Worm (Caenorhabditis elegans): ENCODE measurements around the gene hen-1.

The hen-1 gene

DNA sequence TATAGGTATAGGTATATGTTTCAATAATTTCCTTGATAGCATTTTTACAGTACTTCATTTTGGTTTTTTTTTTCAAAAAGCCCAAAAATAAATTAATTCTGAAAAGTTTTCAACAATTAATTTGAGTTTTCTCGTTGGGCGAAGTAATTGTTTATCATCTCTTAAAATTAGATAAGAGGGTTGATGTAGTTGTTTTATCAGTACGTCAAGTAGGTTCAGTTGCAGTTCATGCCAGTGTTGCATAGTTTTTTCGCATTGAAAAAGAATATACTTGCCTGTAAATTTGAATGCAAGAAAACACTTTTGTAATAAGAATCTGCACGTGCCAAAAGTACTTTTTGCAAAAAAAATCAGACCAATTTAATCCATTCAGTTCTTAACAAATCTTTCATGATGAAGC, 8.4 kb upstream of the hen-1 start:
- TF ChIP-seq elt-2 (tag; optimal IDR thresholded peaks at IDR 0.05), result peak; percentile 66
- TF ChIP-seq ceh-6 (GFP tag; optimal IDR thresholded peaks at IDR 0.05), result no peak

DNA sequence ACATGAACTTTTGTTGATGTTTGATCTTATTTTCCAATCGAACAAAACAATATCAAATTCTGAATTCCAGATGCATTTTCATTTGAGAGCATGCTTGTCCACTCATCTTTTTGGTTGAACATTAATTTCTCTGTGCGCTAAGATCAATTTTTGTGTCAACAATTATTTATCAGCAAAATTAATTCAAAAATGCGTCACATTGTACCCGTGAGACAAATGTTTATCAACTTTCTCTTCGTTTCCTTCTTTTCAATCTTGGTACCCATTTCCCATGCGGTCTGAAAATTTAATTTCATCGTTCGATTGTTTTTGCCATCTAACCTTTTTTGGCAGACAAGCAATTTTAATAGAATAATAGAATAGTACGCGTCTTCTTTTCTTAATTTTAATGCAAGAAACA, 7.2 kb upstream of the hen-1 start:
- no peak for TF ChIP-seq pha-2 (tag; optimal IDR thresholded peaks at IDR 0.05)
- TF ChIP-seq hlh-15 (tag; optimal IDR thresholded peaks at IDR 0.05), result no peak

DNA sequence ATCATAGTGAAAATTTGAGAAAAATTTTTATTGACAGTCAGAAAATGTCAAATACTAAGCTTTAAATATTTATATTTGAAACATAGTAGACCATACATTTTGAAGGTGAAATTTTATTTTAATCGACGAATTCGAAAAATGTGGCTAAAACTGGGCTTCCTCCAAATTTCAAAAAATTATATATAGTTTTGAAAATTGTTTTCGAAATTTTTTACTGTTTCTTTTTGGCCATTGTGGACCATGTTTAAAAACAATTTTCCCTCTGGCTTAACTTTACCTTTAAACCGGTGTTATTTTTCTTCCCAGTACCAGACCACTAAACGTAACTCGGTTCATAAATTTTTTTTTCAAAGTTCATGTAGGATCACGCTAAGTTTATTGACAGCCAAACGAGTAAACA, 5.9 kb upstream of the hen-1 start:
- TF ChIP-seq ahr-1 (tag; optimal IDR thresholded peaks at IDR 0.05), result no peak
- TF ChIP-seq rnt-1 (tag; optimal IDR thresholded peaks at IDR 0.05), result no peak
- no peak for TF ChIP-seq unc-3 (GFP tag; conservative IDR thresholded peaks at IDR 0.05)
- TF ChIP-seq unc-3 (tag; optimal IDR thresholded peaks at IDR 0.05), result no peak
- TF ChIP-seq dve-1 (tag; optimal IDR thresholded peaks at IDR 0.05), result no peak
- TF ChIP-seq hlh-30 (tag; optimal IDR thresholded peaks at IDR 0.05; ENCODE audit: insufficient read depth), result no peak
- no peak for TF ChIP-seq tbx-7 (tag; optimal IDR thresholded peaks at IDR 0.05)
- TF ChIP-seq lim-6 (tag; optimal IDR thresholded peaks at IDR 0.05), result no peak
- no peak for TF ChIP-seq madf-2 (tag; optimal IDR thresholded peaks at IDR 0.05)
- TF ChIP-seq sox-2 (GFP tag; IDR thresholded peaks at IDR 0.05), result no peak
- no peak for TF ChIP-seq F13H6.1 (tag; optimal IDR thresholded peaks at IDR 0.05)
- no peak for TF ChIP-seq ceh-18 (tag; optimal IDR thresholded peaks at IDR 0.05)
- no peak for TF ChIP-seq Y22D7AL.16 (tag; optimal IDR thresholded peaks at IDR 0.05)
- no peak for TF ChIP-seq unc-55 (GFP tag; optimal IDR thresholded peaks at IDR 0.05)
- TF ChIP-seq gmeb-2 (tag; optimal IDR thresholded peaks at IDR 0.05), result no peak
- no peak for TF ChIP-seq fax-1 (tag; optimal IDR thresholded peaks at IDR 0.05)
- no peak for TF ChIP-seq ceh-19 (GFP tag; optimal IDR thresholded peaks at IDR 0.05)
- TF ChIP-seq syd-9 (tag; optimal IDR thresholded peaks at IDR 0.05), result no peak

DNA sequence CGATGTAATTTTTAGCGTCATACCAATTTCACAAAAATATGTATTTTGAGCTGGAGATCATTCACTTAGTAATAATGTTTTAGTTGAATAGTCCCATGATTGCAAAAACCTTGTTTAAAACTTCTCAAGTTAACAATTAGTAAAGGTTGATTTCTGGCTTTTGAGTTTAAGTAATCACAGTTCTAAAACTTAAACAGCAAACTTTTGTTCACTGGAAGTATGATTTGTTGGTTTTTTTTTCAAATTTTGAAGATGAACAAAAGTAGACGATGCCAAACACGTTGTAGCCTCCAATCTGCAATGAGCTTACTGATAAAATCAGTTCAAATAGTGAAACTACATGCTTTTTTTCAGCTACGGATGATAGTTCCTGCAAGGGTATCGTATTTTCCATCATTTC, 4.2 kb downstream of the hen-1 start, which contains the start of gene C36B7.1:
C36B7.1 (plus strand) TSS at position 301 of the 400 bp plus-strand sequence.
- TF ChIP-seq ceh-31 (tag; optimal IDR thresholded peaks at IDR 0.05) (no peak), ref-2 (tag; optimal IDR thresholded peaks at IDR 0.05) (no peak)

DNA sequence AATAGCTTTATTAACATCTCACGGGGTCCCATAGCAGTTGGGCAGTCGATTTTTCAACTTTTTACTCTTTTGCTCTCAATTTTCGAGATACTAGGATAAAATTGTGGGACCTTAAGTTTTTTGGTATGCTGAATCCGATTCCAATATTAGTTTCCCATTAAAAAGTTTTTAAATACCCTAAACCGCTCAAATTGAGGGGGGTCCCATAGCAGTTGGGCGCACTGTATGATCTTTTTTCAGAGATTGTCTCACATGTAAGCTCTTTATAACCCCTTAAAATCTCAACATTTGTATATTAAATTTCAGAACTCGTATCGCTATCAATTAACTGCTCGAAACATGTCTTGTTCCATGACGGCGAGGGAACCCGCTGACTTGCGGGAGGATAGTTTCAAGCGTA, 10.7 kb downstream of the hen-1 start, which contains the start of gene C36B7.2:
C36B7.2 (plus strand) TSS at position 301 of the 400 bp plus-strand sequence.
- no peak for TF ChIP-seq ceh-24 (tag; optimal IDR thresholded peaks at IDR 0.05)
- TF ChIP-seq unc-86 (tag; optimal IDR thresholded peaks at IDR 0.05), result no peak
- no peak for TF ChIP-seq C38D4.7 (GFP tag; optimal IDR thresholded peaks at IDR 0.05)
- no peak for TF ChIP-seq ceh-48 (tag; optimal IDR thresholded peaks at IDR 0.05)
- no peak for TF ChIP-seq hlh-6 (tag; optimal IDR thresholded peaks at IDR 0.05)
- no peak for TF ChIP-seq sdc-2 (tag; optimal IDR thresholded peaks at IDR 0.05)
- no peak for TF ChIP-seq zip-5 (tag; optimal IDR thresholded peaks at IDR 0.05)
- TF ChIP-seq eyg-1 (tag; optimal IDR thresholded peaks at IDR 0.05), result no peak
- no peak for TF ChIP-seq K09A11.1 (tag; optimal IDR thresholded peaks at IDR 0.05; ENCODE audit: insufficient read depth)
- TF ChIP-seq mec-3 (tag; optimal IDR thresholded peaks at IDR 0.05; ENCODE audit: borderline replicate concordance), result no peak
- no peak for TF ChIP-seq ceh-2 (tag; optimal IDR thresholded peaks at IDR 0.05)
- TF ChIP-seq pat-9 (tag; optimal IDR thresholded peaks at IDR 0.05), result no peak
- no peak for TF ChIP-seq elt-4 (tag; optimal IDR thresholded peaks at IDR 0.05)

All from whole organism, late embryonic.